Worm (Caenorhabditis elegans) whole organism, L2 larva: ENCODE results near the gene srbc-30.

ENCODE experiments used
- F13H6.1 ChIP-seq: sonication (generic microtip); optimal IDR thresholded peaks from 2 replicates; lab custom pipeline; 2016; ENCODE audit warnings: missing genetic modification characterization, missing compliant biosample characterization
- R02D3.7 ChIP-seq: fragments of 150-350 bp; optimal IDR thresholded peaks from 2 replicates; lab custom pipeline; 2014; ENCODE audit warnings: missing biosample characterization, missing genetic modification characterization
- ZK546.5 ChIP-seq: sonication (generic microtip); optimal IDR thresholded peaks from 2 replicates; lab custom pipeline; 2017; ENCODE audit warnings: missing biosample characterization, missing genetic modification characterization
- aly-2 ChIP-seq: fragments of 150-350 bp; optimal IDR thresholded peaks from 2 replicates; lab custom pipeline; 2014; ENCODE audit warnings: missing biosample characterization, missing genetic modification characterization
- ama-1 ChIP-seq: fragments of 150-350 bp; optimal IDR thresholded peaks from 2 replicates; lab custom pipeline; 2018; ENCODE audit warnings: inconsistent platforms
- ceh-82 ChIP-seq: fragments of 150-350 bp; optimal IDR thresholded peaks from 2 replicates; lab custom pipeline; 2014; ENCODE audit warnings: missing biosample characterization, missing genetic modification characterization
- crh-2 ChIP-seq: sonication (generic microtip); optimal IDR thresholded peaks from 2 replicates; lab custom pipeline; 2017; ENCODE audit warnings: missing biosample characterization, missing genetic modification characterization
- dmd-4 ChIP-seq: sonication (generic microtip); optimal IDR thresholded peaks from 2 replicates; lab custom pipeline; 2017; ENCODE audit warnings: missing biosample characterization, missing genetic modification characterization
- egl-27 ChIP-seq: sonication (generic microtip); optimal IDR thresholded peaks from 3 replicates; lab custom pipeline; 2017; ENCODE audit warnings: missing biosample characterization, missing genetic modification reagents, missing genetic modification characterization
- elt-1 ChIP-seq: fragments of 150-350 bp; optimal IDR thresholded peaks from 2 replicates; lab custom pipeline; 2014; ENCODE audit warnings: missing biosample characterization, missing genetic modification characterization
- fos-1 ChIP-seq: fragments of 150-350 bp; optimal IDR thresholded peaks from 2 replicates; lab custom pipeline; 2014; ENCODE audit warnings: missing biosample characterization, missing genetic modification characterization
- gmeb-1 ChIP-seq: fragments of 150-350 bp; optimal IDR thresholded peaks from 2 replicates; lab custom pipeline; 2014; ENCODE audit warnings: missing biosample characterization, missing genetic modification characterization
- lin-11 ChIP-seq: fragments of 150-350 bp; sonication (generic microtip); optimal IDR thresholded peaks from 2 replicates; lab custom pipeline; 2014; ENCODE audit warnings: missing biosample characterization, missing genetic modification characterization, inconsistent platforms, mixed read lengths
- lin-13 ChIP-seq: fragments of 150-350 bp; optimal IDR thresholded peaks from 2 replicates; lab custom pipeline; 2014; ENCODE audit warnings: missing biosample characterization, missing genetic modification reagents, missing genetic modification characterization
- lin-39 ChIP-seq: fragments of 150-350 bp; optimal IDR thresholded peaks from 2 replicates; lab custom pipeline; 2014; ENCODE audit warnings: missing biosample characterization, missing genetic modification reagents, missing genetic modification characterization
- lsy-2 ChIP-seq, 2 experiments: fragments of 150-350 bp in 1 of 2; sonication (generic microtip) in 1 of 2; optimal IDR thresholded peaks; 2 replicates each; lab custom pipeline; 2014 to 2017; ENCODE audit warnings: missing biosample characterization in 2 of 2, missing genetic modification characterization in 2 of 2
- mab-5 ChIP-seq: fragments of 150-350 bp; optimal IDR thresholded peaks from 2 replicates; lab custom pipeline; 2014; ENCODE audit warnings: missing biosample characterization, missing genetic modification characterization
- nhr-11 ChIP-seq: fragments of 150-350 bp; optimal IDR thresholded peaks from 2 replicates; lab custom pipeline; 2014; ENCODE audit warnings: missing biosample characterization, missing genetic modification characterization
- nhr-129 ChIP-seq: fragments of 150-350 bp; optimal IDR thresholded peaks from 2 replicates; lab custom pipeline; 2014; ENCODE audit warnings: missing biosample characterization, missing genetic modification characterization
- nhr-237 ChIP-seq: fragments of 150-350 bp; optimal IDR thresholded peaks from 2 replicates; lab custom pipeline; 2014; ENCODE audit warnings: missing biosample characterization, missing genetic modification characterization
- nhr-6 ChIP-seq: fragments of 150-350 bp; optimal IDR thresholded peaks from 2 replicates; lab custom pipeline; 2014; ENCODE audit warnings: missing biosample characterization, missing genetic modification characterization
- nhr-77 ChIP-seq: fragments of 150-350 bp; optimal IDR thresholded peaks from 2 replicates; lab custom pipeline; 2014; ENCODE audit warnings: missing biosample characterization, missing genetic modification characterization
- peb-1 ChIP-seq: fragments of 150-350 bp; optimal IDR thresholded peaks from 2 replicates; lab custom pipeline; 2014; ENCODE audit warnings: missing biosample characterization, missing genetic modification characterization
- sem-4 ChIP-seq: fragments of 150-350 bp; optimal IDR thresholded peaks from 2 replicates; lab custom pipeline; 2014; ENCODE audit warnings: missing biosample characterization, missing genetic modification reagents, missing genetic modification characterization
- skn-1 ChIP-seq: sonication (generic microtip); optimal IDR thresholded peaks from 2 replicates; lab custom pipeline; 2017; ENCODE audit warnings: missing biosample characterization, missing genetic modification characterization
- sma-3 ChIP-seq: sonication (generic microtip); optimal IDR thresholded peaks from 2 replicates; lab custom pipeline; 2016; ENCODE audit warnings: missing genetic modification reagents, missing genetic modification characterization, missing compliant biosample characterization
- sma-9 ChIP-seq, 2 experiments: fragments of 150-350 bp in 1 of 2; sonication (generic microtip) in 1 of 2; optimal IDR thresholded peaks; 2 replicates each; lab custom pipeline; 2014 to 2016; ENCODE audit warnings: missing genetic modification characterization in 2 of 2, mild to moderate bottlenecking in 1 of 2, missing biosample characterization in 1 of 2, missing compliant biosample characterization in 1 of 2, missing genetic modification reagents in 1 of 2, moderate library complexity in 1 of 2
- snpc-4 ChIP-seq: fragments of 150-350 bp; optimal IDR thresholded peaks from 2 replicates; lab custom pipeline; 2014; ENCODE audit warnings: missing biosample characterization, missing genetic modification characterization
- unc-39 ChIP-seq: fragments of 150-350 bp; optimal IDR thresholded peaks from 2 replicates; lab custom pipeline; 2014; ENCODE audit warnings: missing biosample characterization, missing genetic modification characterization
- unc-55 ChIP-seq: fragments of 150-350 bp; sonication (generic microtip); optimal IDR thresholded peaks from 3 replicates; lab custom pipeline; 2014; ENCODE audit warnings: missing biosample characterization, missing genetic modification reagents, missing genetic modification characterization
- unc-62 ChIP-seq: fragments of 150-350 bp; optimal IDR thresholded peaks from 2 replicates; lab custom pipeline; 2014; ENCODE audit warnings: missing biosample characterization, missing genetic modification reagents, missing genetic modification characterization
- zag-1 ChIP-seq: fragments of 150-350 bp; optimal IDR thresholded peaks from 2 replicates; lab custom pipeline; 2014; ENCODE audit warnings: missing biosample characterization, missing genetic modification characterization
- ztf-1 ChIP-seq: fragments of 200-800 bp; sonication (Bioruptor generic); conservative IDR thresholded peaks from 2 replicates; pipeline ENCODE4 v1.3.6; 2022; ENCODE audit warnings: missing genetic modification characterization, missing compliant biosample characterization
- ztf-4 ChIP-seq: fragments of 150-350 bp; optimal IDR thresholded peaks from 2 replicates; lab custom pipeline; 2014; ENCODE audit warnings: missing biosample characterization, missing genetic modification characterization

Gene srbc-30

ce11 chrV:3490435-3490834 lies 10.2 kb upstream of the srbc-30 start, which contains the start of gene srbc-36:
TSS of gene srbc-36 (minus strand) at chrV:3490535.
- TF ChIP-seq unc-39 (no peak), elt-1 (no peak), unc-55 (GFP tag; lab: Kevin White, UChicago) (no peak), lin-11 (tag; lab: Kevin White, UChicago) (no peak), snpc-4 (tag; lab: Kevin White, UChicago) (no peak), R02D3.7 (tag; lab: Kevin White, UChicago) (no peak), peb-1 (tag; lab: Kevin White, UChicago) (no peak), unc-62 (GFP tag; lab: Kevin White, UChicago) (no peak), nhr-129 (tag; lab: Kevin White, UChicago) (no peak), lin-39 (tag; lab: Kevin White, UChicago) (no peak), zag-1 (tag; lab: Kevin White, UChicago) (no peak), ceh-82 (no peak), nhr-11 (no peak), ama-1 (lab: Kevin White, UChicago) (no peak), sma-3 (GFP tag; lab: Kevin White, UChicago) (no peak), fos-1 (no peak)

- no peak for TF ChIP-seq dmd-4
- TF ChIP-seq nhr-129 (tag; lab: Kevin White, UChicago) = no peak
- TF ChIP-seq lsy-2 (tag; optimal IDR thresholded peaks at IDR 0.05; lab: Kevin White, UChicago) = no peak
These were observed 6.6 kb upstream of the srbc-30 start, which contains the start of gene srbc-32 for ce11 chrV:3486857-3487256. TSS of gene srbc-32 (minus strand) at chrV:3486957.

ce11 chrV:3484702-3485101 lies 4.5 kb upstream of the srbc-30 start, which contains the start of gene srbc-33:
TSS of gene srbc-33 (minus strand) at chrV:3484802.
- TF ChIP-seq crh-2 (tag; lab: Kevin White, UChicago) (no peak), elt-1 (no peak), dmd-4 (no peak), lsy-2 (tag; optimal IDR thresholded peaks at IDR 0.05; lab: Kevin White, UChicago) (no peak), gmeb-1 (tag; lab: Kevin White, UChicago) (no peak), fos-1 (no peak), nhr-6 (tag; lab: Kevin White, UChicago) (no peak), lin-13 (GFP tag; lab: Kevin White, UChicago) (no peak), ZK546.5 (tag; lab: Kevin White, UChicago) (no peak), nhr-77 (no peak), unc-62 (GFP tag; lab: Kevin White, UChicago) (no peak), snpc-4 (tag; lab: Kevin White, UChicago) (no peak), aly-2 (tag; lab: Kevin White, UChicago) (no peak), sma-3 (GFP tag; lab: Kevin White, UChicago) (no peak), egl-27 (tag; lab: Kevin White, UChicago) (no peak)

ce11 chrV:3482550-3483002 lies 2.3 kb upstream of the srbc-30 start, which contains the start of gene lys-7:
TSS of gene lys-7 (minus strand) at chrV:3482600.
- TF ChIP-seq mab-5 (no peak), sma-9 (GFP tag; optimal IDR thresholded peaks at IDR 0.05; lab: Kevin White, UChicago) (peak; percentile 12), sma-9 (tag; optimal IDR thresholded peaks at IDR 0.05; lab: Kevin White, UChicago) (no peak), skn-1 (tag; lab: Kevin White, UChicago) (no peak), R02D3.7 (tag; lab: Kevin White, UChicago) (no peak), F13H6.1 (tag; lab: Kevin White, UChicago) (no peak)

- TF ChIP-seq unc-55 (GFP tag; lab: Kevin White, UChicago) = no peak
- no peak for TF ChIP-seq skn-1 (tag; lab: Kevin White, UChicago)
- TF ChIP-seq sma-3 (GFP tag; lab: Kevin White, UChicago) = no peak
- no peak for TF ChIP-seq ztf-1
- TF ChIP-seq, all 48 proteins: peak for 0
These were observed 2.8 kb downstream of the srbc-30 start, which contains the start of gene srbc-31 for ce11 chrV:3477496-3477895. TSS of gene srbc-31 (minus strand) at chrV:3477596.

ce11 chrV:3476228-3476627 lies 4.0 kb downstream of the srbc-30 start:
- no peak for TF ChIP-seq gmeb-1 (tag; lab: Kevin White, UChicago)
- no peak for TF ChIP-seq crh-2 (tag; lab: Kevin White, UChicago)
- no peak for TF ChIP-seq ZK546.5 (tag; lab: Kevin White, UChicago)
- no peak for TF ChIP-seq ztf-1
- TF ChIP-seq ztf-4 = no peak
- TF ChIP-seq nhr-11 = no peak
- TF ChIP-seq sem-4 (tag; lab: Kevin White, UChicago) = no peak
- TF ChIP-seq sma-9 (GFP tag; optimal IDR thresholded peaks at IDR 0.05; lab: Kevin White, UChicago) = no peak
- no peak for TF ChIP-seq sma-9 (tag; optimal IDR thresholded peaks at IDR 0.05; lab: Kevin White, UChicago)
- TF ChIP-seq skn-1 (tag; lab: Kevin White, UChicago) = no peak
- TF ChIP-seq unc-39 = no peak
- no peak for TF ChIP-seq lsy-2 (tag; optimal IDR thresholded peaks at IDR 0.05; lab: Kevin White, UChicago)
- TF ChIP-seq nhr-237 (tag; lab: Kevin White, UChicago) = no peak
